Worm (Caenorhabditis elegans) whole organism, L2 larva: ENCODE measurements around the gene Y54G2A.7.

Source experiments
- C34F6.9 ChIP-seq: fragments of 150-350 bp; optimal IDR thresholded peaks from 2 replicates; lab custom pipeline; 2014; ENCODE audit warnings: missing biosample characterization, missing genetic modification characterization
- F13H6.1 ChIP-seq: sonication (generic microtip); optimal IDR thresholded peaks from 2 replicates; lab custom pipeline; 2016; ENCODE audit warnings: missing genetic modification characterization, missing compliant biosample characterization
- R02D3.7 ChIP-seq: fragments of 150-350 bp; optimal IDR thresholded peaks from 2 replicates; lab custom pipeline; 2014; ENCODE audit warnings: missing biosample characterization, missing genetic modification characterization
- Y55F3AM.14 ChIP-seq: fragments of 200-800 bp; sonication (Bioruptor generic); optimal IDR thresholded peaks from 2 replicates; lab custom pipeline; 2018; ENCODE audit warnings: mild to moderate bottlenecking, missing genetic modification characterization, missing compliant biosample characterization
- ZK546.5 ChIP-seq: sonication (generic microtip); optimal IDR thresholded peaks from 2 replicates; lab custom pipeline; 2017; ENCODE audit warnings: missing biosample characterization, missing genetic modification characterization
- ama-1 ChIP-seq: fragments of 150-350 bp; optimal IDR thresholded peaks from 2 replicates; lab custom pipeline; 2018; ENCODE audit warnings: inconsistent platforms
- blmp-1 ChIP-seq: sonication (generic microtip); optimal IDR thresholded peaks from 2 replicates; lab custom pipeline; 2017; ENCODE audit warnings: missing genetic modification characterization, mild to moderate bottlenecking, missing compliant biosample characterization, antibody characterized with exemption, moderate library complexity; ENCODE audit not compliant: insufficient read depth
- ceh-16 ChIP-seq: fragments of 150-350 bp; optimal IDR thresholded peaks from 2 replicates; lab custom pipeline; 2014; ENCODE audit warnings: missing biosample characterization, missing genetic modification characterization
- ceh-82 ChIP-seq: fragments of 150-350 bp; optimal IDR thresholded peaks from 2 replicates; lab custom pipeline; 2014; ENCODE audit warnings: missing biosample characterization, missing genetic modification characterization
- crh-2 ChIP-seq: sonication (generic microtip); optimal IDR thresholded peaks from 2 replicates; lab custom pipeline; 2017; ENCODE audit warnings: missing biosample characterization, missing genetic modification characterization
- dmd-4 ChIP-seq: sonication (generic microtip); optimal IDR thresholded peaks from 2 replicates; lab custom pipeline; 2017; ENCODE audit warnings: missing biosample characterization, missing genetic modification characterization
- egl-27 ChIP-seq: sonication (generic microtip); optimal IDR thresholded peaks from 3 replicates; lab custom pipeline; 2017; ENCODE audit warnings: missing biosample characterization, missing genetic modification reagents, missing genetic modification characterization
- elt-3 ChIP-seq: sonication (generic microtip); optimal IDR thresholded peaks from 2 replicates; lab custom pipeline; 2017; ENCODE audit warnings: missing biosample characterization, missing genetic modification characterization
- fos-1 ChIP-seq: fragments of 150-350 bp; optimal IDR thresholded peaks from 2 replicates; lab custom pipeline; 2014; ENCODE audit warnings: missing biosample characterization, missing genetic modification characterization
- gmeb-1 ChIP-seq: fragments of 150-350 bp; optimal IDR thresholded peaks from 2 replicates; lab custom pipeline; 2014; ENCODE audit warnings: missing biosample characterization, missing genetic modification characterization
- lin-13 ChIP-seq: fragments of 150-350 bp; optimal IDR thresholded peaks from 2 replicates; lab custom pipeline; 2014; ENCODE audit warnings: missing biosample characterization, missing genetic modification reagents, missing genetic modification characterization
- lin-39 ChIP-seq: fragments of 150-350 bp; optimal IDR thresholded peaks from 2 replicates; lab custom pipeline; 2014; ENCODE audit warnings: missing biosample characterization, missing genetic modification reagents, missing genetic modification characterization
- lsy-2 ChIP-seq, 2 experiments: fragments of 150-350 bp in 1 of 2; sonication (generic microtip) in 1 of 2; optimal IDR thresholded peaks; 2 replicates each; lab custom pipeline; 2014 to 2017; ENCODE audit warnings: missing biosample characterization in 2 of 2, missing genetic modification characterization in 2 of 2
- mab-5 ChIP-seq: fragments of 150-350 bp; optimal IDR thresholded peaks from 2 replicates; lab custom pipeline; 2014; ENCODE audit warnings: missing biosample characterization, missing genetic modification characterization
- mdl-1 ChIP-seq, 2 experiments: fragments of 150-350 bp in 1 of 2; sonication (generic microtip) in 1 of 2; optimal IDR thresholded peaks; 2 replicates each; lab custom pipeline; 2017; ENCODE audit warnings: missing biosample characterization in 2 of 2, missing genetic modification characterization in 2 of 2
- nhr-10 ChIP-seq: sonication (generic microtip); optimal IDR thresholded peaks from 2 replicates; lab custom pipeline; 2017; ENCODE audit warnings: missing biosample characterization, missing genetic modification characterization
- nhr-11 ChIP-seq: fragments of 150-350 bp; optimal IDR thresholded peaks from 2 replicates; lab custom pipeline; 2014; ENCODE audit warnings: missing biosample characterization, missing genetic modification characterization
- nhr-12 ChIP-seq: fragments of 150-350 bp; optimal IDR thresholded peaks from 2 replicates; lab custom pipeline; 2014; ENCODE audit warnings: missing biosample characterization, missing genetic modification characterization
- nhr-129 ChIP-seq: fragments of 150-350 bp; optimal IDR thresholded peaks from 2 replicates; lab custom pipeline; 2014; ENCODE audit warnings: missing biosample characterization, missing genetic modification characterization
- nhr-21 ChIP-seq: fragments of 150-350 bp; optimal IDR thresholded peaks from 2 replicates; lab custom pipeline; 2014; ENCODE audit warnings: missing biosample characterization, missing genetic modification characterization
- nhr-237 ChIP-seq: fragments of 150-350 bp; optimal IDR thresholded peaks from 2 replicates; lab custom pipeline; 2014; ENCODE audit warnings: missing biosample characterization, missing genetic modification characterization
- nhr-6 ChIP-seq: fragments of 150-350 bp; optimal IDR thresholded peaks from 2 replicates; lab custom pipeline; 2014; ENCODE audit warnings: missing biosample characterization, missing genetic modification characterization
- nhr-77 ChIP-seq: fragments of 150-350 bp; optimal IDR thresholded peaks from 2 replicates; lab custom pipeline; 2014; ENCODE audit warnings: missing biosample characterization, missing genetic modification characterization
- peb-1 ChIP-seq: fragments of 150-350 bp; optimal IDR thresholded peaks from 2 replicates; lab custom pipeline; 2014; ENCODE audit warnings: missing biosample characterization, missing genetic modification characterization
- sem-4 ChIP-seq: fragments of 150-350 bp; optimal IDR thresholded peaks from 2 replicates; lab custom pipeline; 2014; ENCODE audit warnings: missing biosample characterization, missing genetic modification reagents, missing genetic modification characterization
- skn-1 ChIP-seq: sonication (generic microtip); optimal IDR thresholded peaks from 2 replicates; lab custom pipeline; 2017; ENCODE audit warnings: missing biosample characterization, missing genetic modification characterization
- sma-3 ChIP-seq: sonication (generic microtip); optimal IDR thresholded peaks from 2 replicates; lab custom pipeline; 2016; ENCODE audit warnings: missing genetic modification reagents, missing genetic modification characterization, missing compliant biosample characterization
- snpc-4 ChIP-seq: fragments of 150-350 bp; optimal IDR thresholded peaks from 2 replicates; lab custom pipeline; 2014; ENCODE audit warnings: missing biosample characterization, missing genetic modification characterization
- unc-39 ChIP-seq: fragments of 150-350 bp; optimal IDR thresholded peaks from 2 replicates; lab custom pipeline; 2014; ENCODE audit warnings: missing biosample characterization, missing genetic modification characterization
- unc-55 ChIP-seq: fragments of 150-350 bp; sonication (generic microtip); optimal IDR thresholded peaks from 3 replicates; lab custom pipeline; 2014; ENCODE audit warnings: missing biosample characterization, missing genetic modification reagents, missing genetic modification characterization
- unc-62 ChIP-seq: fragments of 150-350 bp; optimal IDR thresholded peaks from 2 replicates; lab custom pipeline; 2014; ENCODE audit warnings: missing biosample characterization, missing genetic modification reagents, missing genetic modification characterization
- ztf-1 ChIP-seq: fragments of 200-800 bp; sonication (Bioruptor generic); conservative IDR thresholded peaks from 2 replicates; pipeline ENCODE4 v1.3.6; 2022; ENCODE audit warnings: missing genetic modification characterization, missing compliant biosample characterization
- ztf-11 ChIP-seq: sonication (generic microtip); optimal IDR thresholded peaks from 2 replicates; lab custom pipeline; 2017; ENCODE audit warnings: missing biosample characterization, missing genetic modification characterization
- ztf-4 ChIP-seq: fragments of 150-350 bp; optimal IDR thresholded peaks from 2 replicates; lab custom pipeline; 2014; ENCODE audit warnings: missing biosample characterization, missing genetic modification characterization

Y54G2A.7 gene

ce11 chrIV:2825460-2826103 lies 12.8 kb upstream of the Y54G2A.7 start:
- TF ChIP-seq R02D3.7 (tag; lab: Kevin White, UChicago), result no peak
- no peak for TF ChIP-seq crh-2
- TF ChIP-seq nhr-21, result no peak
- no peak for TF ChIP-seq sma-3
- no peak for TF ChIP-seq snpc-4 (tag; lab: Kevin White, UChicago)
- no peak for TF ChIP-seq mab-5 (tag; lab: Kevin White, UChicago)
- TF ChIP-seq dmd-4, result no peak
- TF ChIP-seq ztf-1 (GFP tag; lab: Robert Waterston, UW), result no peak
- no peak for TF ChIP-seq ceh-16 (tag; lab: Kevin White, UChicago)
- TF ChIP-seq elt-3, result no peak
- TF ChIP-seq sem-4 (tag; lab: Kevin White, UChicago), result no peak
- no peak for TF ChIP-seq lin-39
- no peak for TF ChIP-seq gmeb-1
- TF ChIP-seq nhr-10 (tag; lab: Kevin White, UChicago), result no peak

DNA sequence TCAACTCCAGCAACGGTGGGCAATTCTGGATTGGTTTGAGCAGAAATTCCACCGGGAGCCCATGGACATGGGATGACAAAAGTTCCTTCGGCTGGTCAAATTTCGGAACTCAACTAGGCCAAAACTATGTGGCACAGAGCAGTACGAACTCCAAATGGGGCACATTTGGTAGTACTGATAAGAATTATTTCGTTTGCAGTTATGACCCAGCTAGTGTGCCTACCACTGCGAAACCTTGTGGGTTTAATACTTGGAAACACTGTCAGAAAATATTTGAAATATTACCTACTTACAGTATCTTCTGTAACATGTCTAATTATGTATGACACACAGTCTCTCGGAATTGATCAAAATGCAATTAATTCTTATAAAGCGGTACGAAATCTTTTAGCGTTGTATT lies 12.1 kb upstream of the Y54G2A.7 start:
- TF ChIP-seq nhr-6 (tag; lab: Kevin White, UChicago), result no peak
- no peak for TF ChIP-seq ztf-4 (tag; lab: Kevin White, UChicago)
- TF ChIP-seq nhr-21, result no peak
- no peak for TF ChIP-seq unc-62 (GFP tag; lab: Kevin White, UChicago)
- no peak for TF ChIP-seq sem-4 (tag; lab: Kevin White, UChicago)
- no peak for TF ChIP-seq snpc-4 (tag; lab: Kevin White, UChicago)
- no peak for TF ChIP-seq gmeb-1
- TF ChIP-seq ama-1 (lab: Kevin White, UChicago), result no peak
- no peak for TF ChIP-seq nhr-10 (tag; lab: Kevin White, UChicago)
- TF ChIP-seq C34F6.9 (tag; lab: Kevin White, UChicago), result no peak
- TF ChIP-seq nhr-237 (tag; lab: Kevin White, UChicago), result no peak
- no peak for TF ChIP-seq egl-27 (tag; lab: Kevin White, UChicago)
- no peak for TF ChIP-seq nhr-129
- no peak for TF ChIP-seq ceh-82
- TF ChIP-seq ZK546.5 (tag; lab: Kevin White, UChicago), result no peak
- TF ChIP-seq nhr-11 (tag; lab: Kevin White, UChicago), result no peak
- TF ChIP-seq lsy-2 (tag; optimal IDR thresholded peaks at IDR 0.05; lab: Kevin White, UChicago), result no peak
- TF ChIP-seq mdl-1 (tag; optimal IDR thresholded peaks at IDR 0.05; lab: Kevin White, UChicago), result no peak

- no peak for TF ChIP-seq mdl-1 (tag; optimal IDR thresholded peaks at IDR 0.05; lab: Kevin White, UChicago)
- TF ChIP-seq crh-2, result no peak
- TF ChIP-seq nhr-12 (tag; lab: Kevin White, UChicago), result no peak
- TF ChIP-seq ztf-1 (GFP tag; lab: Robert Waterston, UW), result no peak
- no peak for TF ChIP-seq unc-55 (GFP tag; lab: Kevin White, UChicago)
- TF ChIP-seq lin-39, result no peak
- no peak for TF ChIP-seq ZK546.5 (tag; lab: Kevin White, UChicago)
- no peak for TF ChIP-seq fos-1
- no peak for TF ChIP-seq nhr-77
- no peak for TF ChIP-seq sem-4 (tag; lab: Kevin White, UChicago)
- no peak for TF ChIP-seq lin-13
- no peak for TF ChIP-seq blmp-1
- TF ChIP-seq gmeb-1, result no peak
- no peak for TF ChIP-seq lsy-2 (tag; optimal IDR thresholded peaks at IDR 0.05; lab: Kevin White, UChicago)
- TF ChIP-seq ama-1 (lab: Kevin White, UChicago), result no peak
- no peak for TF ChIP-seq F13H6.1
These were observed 5.8 kb upstream of the Y54G2A.7 start, which contains the start of the genes Y54G2A.48 and pudl-1 for ce11 chrIV:2832587-2832986. Gene Y54G2A.48 (minus strand): TSS chrIV:2832687. Gene pudl-1 (plus strand): TSS chrIV:2832906.

- TF ChIP-seq ztf-4 (tag; lab: Kevin White, UChicago), result no peak
- TF ChIP-seq ama-1 (lab: Kevin White, UChicago), result no peak
- TF ChIP-seq peb-1 (tag; lab: Kevin White, UChicago), result no peak
- TF ChIP-seq unc-39 (tag; lab: Kevin White, UChicago), result no peak
- no peak for TF ChIP-seq elt-3
- no peak for TF ChIP-seq skn-1
- TF ChIP-seq ztf-11 (tag; lab: Kevin White, UChicago), result no peak
- TF ChIP-seq Y55F3AM.14 (GFP tag; lab: Kevin White, UChicago), result no peak
- TF ChIP-seq nhr-12 (tag; lab: Kevin White, UChicago), result no peak
- TF ChIP-seq blmp-1, result no peak
- no peak for TF ChIP-seq R02D3.7 (tag; lab: Kevin White, UChicago)
These were observed 3.9 kb upstream of the Y54G2A.7 start, which contains the start of gene pudl-2 for ce11 chrIV:2834516-2834915. Gene pudl-2 (plus strand): TSS chrIV:2834816.
